Worm (Caenorhabditis elegans) whole organism, L1 larva: ENCODE measurements around the gene W09G12.6.
"Not testable (repeated sequence)": the region's sequence is repeated elsewhere in the genome, so short reads cannot be mapped to it uniquely, and the experiment has no call there.

Source experiments
- Y116A8C.19 ChIP-seq: sonication (generic microtip); optimal IDR thresholded peaks from 2 replicates; lab custom pipeline; 2016; ENCODE audit warnings: missing compliant biosample characterization, missing genetic modification characterization, borderline replicate concordance
- aha-1 ChIP-seq: fragments of 150-350 bp; optimal IDR thresholded peaks from 2 replicates; lab custom pipeline; 2014; ENCODE audit warnings: missing biosample characterization, missing genetic modification characterization
- blmp-1 ChIP-seq: fragments of 150-350 bp; optimal IDR thresholded peaks from 2 replicates; lab custom pipeline; 2014; ENCODE audit warnings: missing biosample characterization, missing genetic modification characterization
- ceh-8 ChIP-seq: fragments of 200-800 bp; sonication (Bioruptor generic); optimal IDR thresholded peaks from 2 replicates; lab custom pipeline; 2018; ENCODE audit warnings: mild to moderate bottlenecking, missing genetic modification characterization, moderate library complexity, missing compliant biosample characterization
- ceh-82 ChIP-seq, 3 experiments: fragments of 150-350 bp in 1 of 3; sonication (generic microtip) in 2 of 3; optimal IDR thresholded peaks; 2 replicates each; lab custom pipeline; 2014 to 2017; ENCODE audit warnings: missing biosample characterization in 3 of 3, missing genetic modification characterization in 3 of 3
- ceh-88 ChIP-seq: fragments of 200-800 bp; sonication (Bioruptor generic); IDR thresholded peaks from 2 replicates; pipeline ENCODE4 v1.3.6; 2022; ENCODE audit warnings: missing genetic modification characterization, missing compliant biosample characterization
- ceh-90 ChIP-seq: sonication (generic microtip); optimal IDR thresholded peaks from 2 replicates; lab custom pipeline; 2016; ENCODE audit warnings: missing genetic modification characterization, missing compliant biosample characterization
- ces-1 ChIP-seq: fragments of 150-350 bp; optimal IDR thresholded peaks from 2 replicates; lab custom pipeline; 2014; ENCODE audit warnings: missing biosample characterization, missing genetic modification reagents, missing genetic modification characterization
- dsc-1 ChIP-seq: sonication (generic microtip); optimal IDR thresholded peaks from 2 replicates; lab custom pipeline; 2016; ENCODE audit warnings: mild to moderate bottlenecking, missing genetic modification characterization, missing compliant biosample characterization
- efl-3 ChIP-seq: fragments of 200-800 bp; sonication (Bioruptor generic); optimal IDR thresholded peaks from 2 replicates; lab custom pipeline; 2018; ENCODE audit warnings: mild to moderate bottlenecking, missing genetic modification characterization, missing compliant biosample characterization
- egl-27 ChIP-seq, 2 experiments: fragments of 150-350 bp in 1 of 2; sonication (generic microtip); optimal IDR thresholded peaks; 3 replicates each; lab custom pipeline; 2017 to 2018; ENCODE audit warnings: missing biosample characterization in 2 of 2, missing genetic modification characterization in 2 of 2, missing genetic modification reagents in 2 of 2
- elt-2 ChIP-seq: sonication (generic microtip); optimal IDR thresholded peaks from 2 replicates; lab custom pipeline; 2016; ENCODE audit warnings: missing genetic modification characterization, mild to moderate bottlenecking, inconsistent platforms, missing compliant biosample characterization, missing genetic modification reagents
- elt-3 ChIP-seq, 6 experiments: fragments of 150-350 bp in 1 of 6; sonication (generic microtip); optimal IDR thresholded peaks; 2 replicates each; lab custom pipeline; 2017 to 2018; ENCODE audit warnings: missing biosample characterization in 6 of 6, missing genetic modification characterization in 6 of 6, inconsistent platforms in 1 of 6
- ets-5 ChIP-seq: fragments of 200-800 bp; sonication (Bioruptor generic); IDR thresholded peaks from 2 replicates; pipeline ENCODE4 v1.3.6; 2022; ENCODE audit warnings: missing genetic modification characterization, missing compliant biosample characterization
- fkh-10 ChIP-seq: sonication (generic microtip); optimal IDR thresholded peaks from 2 replicates; lab custom pipeline; 2017; ENCODE audit warnings: missing biosample characterization, missing genetic modification reagents, missing genetic modification characterization
- fkh-4 ChIP-seq: sonication (generic microtip); optimal IDR thresholded peaks from 2 replicates; lab custom pipeline; 2016; ENCODE audit warnings: missing compliant biosample characterization, missing genetic modification characterization, borderline replicate concordance
- grh-1 ChIP-seq: fragments of 200-800 bp; sonication (Bioruptor generic); IDR thresholded peaks from 2 replicates; pipeline ENCODE4 v1.3.6; 2022; ENCODE audit warnings: missing genetic modification reagents, missing genetic modification characterization, missing compliant biosample characterization
- hlh-17 ChIP-seq: fragments of 200-800 bp; sonication (Bioruptor generic); optimal IDR thresholded peaks from 2 replicates; lab custom pipeline; 2018; ENCODE audit warnings: missing genetic modification characterization, mild to moderate bottlenecking, missing compliant biosample characterization, moderate library complexity, borderline replicate concordance
- irx-1 ChIP-seq: sonication (generic microtip); optimal IDR thresholded peaks from 2 replicates; lab custom pipeline; 2016; ENCODE audit warnings: missing genetic modification characterization, missing compliant biosample characterization
- jun-1 ChIP-seq: fragments of 150-350 bp; optimal IDR thresholded peaks from 2 replicates; lab custom pipeline; 2014; ENCODE audit warnings: missing biosample characterization, missing genetic modification reagents, missing genetic modification characterization
- lin-15B ChIP-seq: fragments of 150-350 bp; sonication (generic microtip); optimal IDR thresholded peaks from 3 replicates; lab custom pipeline; 2014; ENCODE audit warnings: missing biosample characterization, missing genetic modification characterization
- lin-35 ChIP-seq, 2 experiments: fragments of 150-350 bp; optimal IDR thresholded peaks; 2 replicates each; lab custom pipeline; 2014; ENCODE audit warnings: missing biosample characterization in 2 of 2, missing genetic modification characterization in 2 of 2, missing genetic modification reagents in 2 of 2
- lin-39 ChIP-seq: fragments of 150-350 bp; optimal IDR thresholded peaks from 2 replicates; lab custom pipeline; 2014; ENCODE audit warnings: missing biosample characterization, missing genetic modification reagents, missing genetic modification characterization
- lir-3 ChIP-seq: sonication (generic microtip); optimal IDR thresholded peaks from 2 replicates; lab custom pipeline; 2016; ENCODE audit warnings: mild to moderate bottlenecking, missing genetic modification characterization, moderate library complexity, missing compliant biosample characterization; ENCODE audit not compliant: poor library complexity
- nhr-20 ChIP-seq: sonication (generic microtip); optimal IDR thresholded peaks from 2 replicates; lab custom pipeline; 2016; ENCODE audit warnings: mild to moderate bottlenecking, missing genetic modification characterization, missing compliant biosample characterization
- nhr-237 ChIP-seq: fragments of 150-350 bp; optimal IDR thresholded peaks from 2 replicates; lab custom pipeline; 2014; ENCODE audit warnings: missing biosample characterization, missing genetic modification characterization
- nhr-28 ChIP-seq: fragments of 150-350 bp; optimal IDR thresholded peaks from 2 replicates; lab custom pipeline; 2014; ENCODE audit warnings: missing biosample characterization, missing genetic modification characterization
- nhr-76 ChIP-seq: sonication (generic microtip); optimal IDR thresholded peaks from 2 replicates; lab custom pipeline; 2017; ENCODE audit warnings: missing biosample characterization, missing genetic modification characterization
- rnt-1 ChIP-seq: sonication (generic microtip); optimal IDR thresholded peaks from 2 replicates; lab custom pipeline; 2016; ENCODE audit warnings: mild to moderate bottlenecking, missing genetic modification characterization, moderate library complexity, missing compliant biosample characterization
- snpc-4 ChIP-seq: fragments of 150-350 bp; optimal IDR thresholded peaks from 2 replicates; lab custom pipeline; 2014; ENCODE audit warnings: missing biosample characterization, missing genetic modification characterization
- snu-23 ChIP-seq: sonication (generic microtip); optimal IDR thresholded peaks from 2 replicates; lab custom pipeline; 2016; ENCODE audit warnings: missing genetic modification characterization, missing compliant biosample characterization
- sup-37 ChIP-seq: fragments of 200-800 bp; sonication (Bioruptor generic); optimal IDR thresholded peaks from 2 replicates; lab custom pipeline; 2018; ENCODE audit warnings: mild to moderate bottlenecking, missing genetic modification characterization, missing compliant biosample characterization
- tlp-1 ChIP-seq: fragments of 150-350 bp; optimal IDR thresholded peaks from 2 replicates; lab custom pipeline; 2014; ENCODE audit warnings: missing biosample characterization, missing genetic modification characterization
- unc-130 ChIP-seq: fragments of 150-350 bp; optimal IDR thresholded peaks from 2 replicates; lab custom pipeline; 2017; ENCODE audit warnings: missing biosample characterization, missing genetic modification characterization, inconsistent platforms
- ztf-4 ChIP-seq: fragments of 150-350 bp; optimal IDR thresholded peaks from 2 replicates; lab custom pipeline; 2014; ENCODE audit warnings: missing biosample characterization, missing genetic modification characterization

Gene W09G12.6

ce11 chrIV:1231589-1231988 is at the start of gene W09G12.6:
Gene W09G12.6 (plus strand): TSS chrIV:1231889.
- TF ChIP-seq snu-23 (no peak), tlp-1 (no peak), ceh-82 (tag; optimal IDR thresholded peaks at IDR 0.05; lab: Kevin White, UChicago) (no peak), jun-1 (tag; lab: Kevin White, UChicago) (no peak), ceh-8 (GFP tag; lab: Kevin White, UChicago) (no peak), irx-1 (tag; lab: Kevin White, UChicago) (no peak), lin-39 (tag; lab: Kevin White, UChicago) (no peak), elt-2 (tag; lab: Kevin White, UChicago) (no peak), ceh-88 (GFP tag; lab: Robert Waterston, UW) (no peak), grh-1 (GFP tag; lab: Robert Waterston, UW) (no peak), fkh-4 (no peak), blmp-1 (tag; lab: Kevin White, UChicago) (no peak), nhr-28 (tag; lab: Kevin White, UChicago) (no peak), rnt-1 (tag; lab: Kevin White, UChicago) (no peak), hlh-17 (GFP tag; lab: Kevin White, UChicago) (no peak), unc-130 (no peak), ztf-4 (no peak)
- TF ChIP-seq, all 84 proteins: peak for 0

ce11 chrIV:1182292-1182691 is 49.4 kb upstream of the W09G12.6 start, which contains the start of gene rmif-2:
Gene rmif-2 (plus strand): TSS chrIV:1182592.
- TF ChIP-seq rnt-1 (tag; lab: Kevin White, UChicago); sup-37; lin-35 (GFP tag; optimal IDR thresholded peaks at IDR 0.05; lab: Kevin White, UChicago): not testable (repeated sequence)
- TF ChIP-seq, all 84 proteins: peak for 0; not testable (repeated sequence) for 84

ce11 chrIV:1187502-1187901 is 44.2 kb upstream of the W09G12.6 start, which contains the start of gene mdt-20:
Gene mdt-20 (plus strand): TSS chrIV:1187802.
- not testable (repeated sequence) for TF ChIP-seq Y116A8C.19 (tag; lab: Kevin White, UChicago); nhr-76 (tag; lab: Kevin White, UChicago); efl-3 (GFP tag; lab: Kevin White, UChicago)

ce11 chrIV:1192765-1193164 is 38.9 kb upstream of the W09G12.6 start, which contains the start of gene spl-3:
Gene spl-3 (plus strand): TSS chrIV:1193065.
- TF ChIP-seq blmp-1 (tag; lab: Kevin White, UChicago): no peak
- no peak for TF ChIP-seq ets-5 (GFP tag; lab: Robert Waterston, UW)
- TF ChIP-seq nhr-20 (tag; lab: Kevin White, UChicago): no peak
- TF ChIP-seq dsc-1 (tag; lab: Kevin White, UChicago): no peak
- TF ChIP-seq ceh-90: no peak
- TF ChIP-seq aha-1 (tag; lab: Kevin White, UChicago): no peak
- TF ChIP-seq lin-15B (tag; lab: Kevin White, UChicago): no peak
- TF ChIP-seq elt-3 (tag; optimal IDR thresholded peaks at IDR 0.05; lab: Kevin White, UChicago): no peak
- no peak for TF ChIP-seq nhr-237
- TF ChIP-seq, all 84 proteins: peak for 0

- TF ChIP-seq nhr-76 (tag; lab: Kevin White, UChicago) (no peak), egl-27 (tag; optimal IDR thresholded peaks at IDR 0.05; lab: Kevin White, UChicago) (no peak), fkh-10 (GFP tag; lab: Kevin White, UChicago) (no peak), ces-1 (no peak), snpc-4 (tag; lab: Kevin White, UChicago) (no peak), lir-3 (tag; lab: Kevin White, UChicago) (no peak)
Measured at ce11 chrIV:1199501-1199900, 32.2 kb upstream of the W09G12.6 start.
